Worm (Caenorhabditis elegans): Measurements from ENCODE around the gene R08D7.7.

ce11 chrIII:9034133-9034532, 44.3 kb downstream of the R08D7.7 start:
- TF ChIP-seq egl-27 (tag; optimal IDR thresholded peaks at IDR 0.05) (no peak), ceh-82 (tag; optimal IDR thresholded peaks at IDR 0.05) (no peak), elt-1 (tag; optimal IDR thresholded peaks at IDR 0.05) (no peak), alr-1 (tag; optimal IDR thresholded peaks at IDR 0.05) (no peak), mdl-1 (tag; optimal IDR thresholded peaks at IDR 0.05) (no peak), lin-11 (tag; optimal IDR thresholded peaks at IDR 0.05) (no peak), nhr-12 (tag; optimal IDR thresholded peaks at IDR 0.05) (no peak), lin-39 (tag; optimal IDR thresholded peaks at IDR 0.05) (no peak)

Measured in whole organism, L2 larva.